Fruit fly (Drosophila melanogaster) whole organism, wandering third instar larva: ENCODE results near the gene Gr22a.

ENCODE experiments used
- GATAd ChIP-seq: sonication (Bioruptor generic); optimal IDR thresholded peaks from 2 replicates; lab custom pipeline; 2016; ENCODE audit warnings: missing biosample characterization, missing genetic modification characterization
- Hnf4 ChIP-seq: fragments of 200-800 bp; sonication (Bioruptor generic); optimal IDR thresholded peaks from 2 replicates; lab custom pipeline; 2016; ENCODE audit warnings: missing biosample characterization, mild to moderate bottlenecking, missing genetic modification characterization
- Hr78 ChIP-seq: fragments of >200 bp; optimal IDR thresholded peaks from 2 replicates; lab custom pipeline; 2017; ENCODE audit warnings: missing biosample characterization, missing genetic modification characterization
- Hr83 ChIP-seq: fragments of 200-300 bp; sonication (Bioruptor generic); optimal IDR thresholded peaks from 2 replicates; lab custom pipeline; 2016; ENCODE audit warnings: missing biosample characterization, mild to moderate bottlenecking, missing genetic modification characterization, moderate library complexity; ENCODE audit not compliant: poor library complexity, severe bottlenecking
- Myc ChIP-seq: fragments of >200 bp; optimal IDR thresholded peaks from 2 replicates; lab custom pipeline; 2017
- Sp1 ChIP-seq: fragments of 200-800 bp; sonication (Bioruptor generic); optimal IDR thresholded peaks from 3 replicates; lab custom pipeline; 2019; ENCODE audit warnings: missing biosample characterization, mild to moderate bottlenecking, missing genetic modification characterization, moderate library complexity
- Vsx2 ChIP-seq: fragments of 200-300, 225-300 bp; sonication (Bioruptor generic); optimal IDR thresholded peaks from 2 replicates; lab custom pipeline; 2018; ENCODE audit warnings: missing biosample characterization, missing genetic modification characterization; ENCODE audit not compliant: partially characterized antibody
- dsf ChIP-seq: sonication (Bioruptor generic); optimal IDR thresholded peaks from 2 replicates; lab custom pipeline; 2016; ENCODE audit warnings: missing biosample characterization, missing genetic modification characterization, borderline replicate concordance
- h ChIP-seq: fragments of 200-800 bp; sonication (Bioruptor generic); optimal IDR thresholded peaks from 3 replicates; lab custom pipeline; 2016; ENCODE audit warnings: missing biosample characterization, mild to moderate bottlenecking, missing genetic modification characterization
- jim ChIP-seq: fragments of 175-275, 200-325 bp; sonication (Bioruptor generic); optimal IDR thresholded peaks from 2 replicates; lab custom pipeline; 2016; ENCODE audit warnings: missing biosample characterization, mild to moderate bottlenecking, missing genetic modification characterization
- psq ChIP-seq: fragments of 200-800 bp; sonication (Bioruptor generic); optimal IDR thresholded peaks from 3 replicates; lab custom pipeline; 2017; ENCODE audit warnings: missing biosample characterization, mild to moderate bottlenecking, missing genetic modification characterization, moderate library complexity
- sage ChIP-seq: fragments of 200-800 bp; sonication (Bioruptor generic); optimal IDR thresholded peaks from 2 replicates; lab custom pipeline; 2016; ENCODE audit warnings: missing biosample characterization, mild to moderate bottlenecking, missing genetic modification characterization
- sv ChIP-seq: fragments of 200-800 bp; sonication (Bioruptor generic); optimal IDR thresholded peaks from 3 replicates; lab custom pipeline; 2016; ENCODE audit warnings: missing biosample characterization, missing genetic modification characterization
- tai ChIP-seq: sonication (Bioruptor generic); optimal IDR thresholded peaks from 2 replicates; lab custom pipeline; 2016; ENCODE audit warnings: missing biosample characterization, missing genetic modification characterization

- TF ChIP-seq Vsx2 (GFP tag; lab: Kevin White, UChicago) (no peak), Hr83 (GFP tag; lab: Kevin White, UChicago) (no peak), Hr78 (no peak), GATAd (GFP tag; lab: Kevin White, UChicago) (no peak), tai (GFP tag; lab: Kevin White, UChicago) (no peak), sv (GFP tag; lab: Kevin White, UChicago) (no peak), Sp1 (GFP tag; lab: Kevin White, UChicago) (no peak), h (GFP tag; lab: Kevin White, UChicago) (no peak), dsf (GFP tag; lab: Kevin White, UChicago) (no peak), jim (GFP tag; lab: Kevin White, UChicago) (no peak), sage (no peak), Myc (lab: Kevin White, UChicago) (no peak), psq (GFP tag; lab: Kevin White, UChicago) (no peak), Hnf4 (GFP tag; lab: Kevin White, UChicago) (no peak)
Measured at dm6 chr2L:1839019-1839418, 44.3 kb upstream of the Gr22a start.
